Fruit fly (Drosophila melanogaster) whole organism, embryonic: ENCODE data around the gene melt.

Experiments
- Ada2b ChIP-seq: fragments of 200-800 bp; sonication (Bioruptor generic); IDR thresholded peaks from 2 replicates; pipeline ENCODE4 v1.3.6; 2022; ENCODE audit warnings: missing biosample characterization, missing genetic modification characterization
- Atf6 ChIP-seq: fragments of 200-800 bp; sonication (Bioruptor generic); IDR thresholded peaks from 2 replicates; pipeline ENCODE4 v1.3.6; 2022; ENCODE audit warnings: missing biosample characterization, missing genetic modification characterization
- Bdp1 ChIP-seq: fragments of 200-800 bp; sonication (Bioruptor generic); optimal IDR thresholded peaks from 3 replicates; lab custom pipeline; 2016; ENCODE audit warnings: missing biosample characterization, missing genetic modification characterization
- BtbVII ChIP-seq: fragments of 200-800 bp; sonication (Bioruptor generic); optimal IDR thresholded peaks from 3 replicates; lab custom pipeline; 2017; ENCODE audit warnings: missing biosample characterization, mild to moderate bottlenecking, missing genetic modification characterization
- CG10366 ChIP-seq: fragments of 200-800 bp; sonication (Bioruptor generic); IDR thresholded peaks from 2 replicates; pipeline ENCODE4 v1.3.6; 2022; ENCODE audit warnings: missing biosample characterization, missing genetic modification characterization
- CG13123 ChIP-seq: fragments of 200-800 bp; sonication (Bioruptor generic); optimal IDR thresholded peaks from 2 replicates; lab custom pipeline; 2016; ENCODE audit warnings: missing biosample characterization, missing genetic modification characterization
- CG13624 ChIP-seq: fragments of 200-800 bp; sonication (Bioruptor generic); optimal IDR thresholded peaks from 2 replicates; lab custom pipeline; 2016; ENCODE audit warnings: missing biosample characterization, missing genetic modification characterization
- CG1647 ChIP-seq: fragments of 200-800 bp; sonication (Bioruptor generic); optimal IDR thresholded peaks from 3 replicates; lab custom pipeline; 2016; ENCODE audit warnings: missing biosample characterization, missing genetic modification characterization
- CG17361 ChIP-seq: fragments of 200-800 bp; sonication (Bioruptor generic); IDR thresholded peaks from 3 replicates; pipeline ENCODE4 v1.3.6; 2022; ENCODE audit warnings: missing biosample characterization, missing genetic modification characterization
- CG17385 ChIP-seq: fragments of 200-800 bp; sonication (Bioruptor generic); optimal IDR thresholded peaks from 3 replicates; lab custom pipeline; 2018; ENCODE audit warnings: missing biosample characterization, mild to moderate bottlenecking, missing genetic modification characterization
- CG1832 ChIP-seq: fragments of 200-800 bp; sonication (Bioruptor generic); optimal IDR thresholded peaks from 2 replicates; lab custom pipeline; 2017; ENCODE audit warnings: missing biosample characterization, mild to moderate bottlenecking, missing genetic modification characterization, inconsistent platforms
- CG43689 ChIP-seq: fragments of 200-800 bp; sonication (Bioruptor generic); IDR thresholded peaks from 2 replicates; pipeline ENCODE4 v1.3.6; 2022; ENCODE audit warnings: missing biosample characterization, missing genetic modification characterization
- CG7372 ChIP-seq: fragments of 200-800 bp; sonication (Bioruptor generic); IDR thresholded peaks from 2 replicates; pipeline ENCODE4 v1.3.6; 2022; ENCODE audit warnings: missing biosample characterization, missing genetic modification characterization
- CG7786 ChIP-seq: fragments of 200-800 bp; sonication (Bioruptor generic); optimal IDR thresholded peaks from 2 replicates; lab custom pipeline; 2016; ENCODE audit warnings: missing biosample characterization, missing genetic modification characterization
- CG7928 ChIP-seq: fragments of 200-800 bp; sonication (Bioruptor generic); optimal IDR thresholded peaks from 2 replicates; lab custom pipeline; 2017; ENCODE audit warnings: missing biosample characterization, mild to moderate bottlenecking, missing genetic modification characterization
- CG9437 ChIP-seq: fragments of 200-800 bp; sonication (Bioruptor generic); optimal IDR thresholded peaks from 2 replicates; lab custom pipeline; 2018; ENCODE audit warnings: missing biosample characterization, mild to moderate bottlenecking, missing genetic modification characterization
- CoRest ChIP-seq: fragments of 200-800 bp; sonication (Bioruptor generic); optimal IDR thresholded peaks from 3 replicates; lab custom pipeline; 2018; ENCODE audit warnings: missing biosample characterization, mild to moderate bottlenecking, missing genetic modification characterization, moderate library complexity
- Elba2 ChIP-seq: fragments of 200-800 bp; sonication (Bioruptor generic); optimal IDR thresholded peaks from 3 replicates; lab custom pipeline; 2016; ENCODE audit warnings: missing biosample characterization, missing genetic modification characterization
- HLH4C ChIP-seq: fragments of 200-800 bp; sonication (Bioruptor generic); IDR thresholded peaks from 3 replicates; pipeline ENCODE4 v1.3.6; 2022; ENCODE audit warnings: missing biosample characterization, missing genetic modification characterization; ENCODE audit not compliant: partially characterized antibody
- HLH54F ChIP-seq: fragments of 200-800 bp; sonication (Bioruptor generic); optimal IDR thresholded peaks from 3 replicates; lab custom pipeline; 2016; ENCODE audit warnings: missing biosample characterization, missing genetic modification characterization
- HLHmδ ChIP-seq: fragments of 200-800 bp; sonication (Bioruptor generic); optimal IDR thresholded peaks from 2 replicates; lab custom pipeline; 2018; ENCODE audit warnings: missing biosample characterization, mild to moderate bottlenecking, missing genetic modification characterization, moderate library complexity
- Hmr ChIP-seq: fragments of 200-800 bp; sonication (Bioruptor generic); optimal IDR thresholded peaks from 3 replicates; lab custom pipeline; 2017; ENCODE audit warnings: mild to moderate bottlenecking, missing biosample characterization, missing genetic modification reagents, missing genetic modification characterization
- Lhr ChIP-seq: fragments of 200-800 bp; sonication (Bioruptor generic); optimal IDR thresholded peaks from 3 replicates; lab custom pipeline; 2017; ENCODE audit warnings: mild to moderate bottlenecking, missing biosample characterization, missing genetic modification reagents, missing genetic modification characterization
- Mrtf ChIP-seq: fragments of 200-800 bp; sonication (Bioruptor generic); IDR thresholded peaks from 3 replicates; pipeline ENCODE4 v1.3.6; 2022; ENCODE audit warnings: missing biosample characterization, missing genetic modification characterization
- NK7.1 ChIP-seq: fragments of 200-800 bp; sonication (Bioruptor generic); optimal IDR thresholded peaks from 3 replicates; lab custom pipeline; 2016; ENCODE audit warnings: missing biosample characterization, missing genetic modification characterization
- PHDP ChIP-seq: fragments of 200-800 bp; sonication (Bioruptor generic); optimal IDR thresholded peaks from 3 replicates; lab custom pipeline; 2018; ENCODE audit warnings: missing biosample characterization, mild to moderate bottlenecking, missing genetic modification characterization, moderate library complexity
- Ravus ChIP-seq: fragments of 200-800 bp; sonication (Bioruptor generic); IDR thresholded peaks from 2 replicates; pipeline ENCODE4 v1.3.6; 2022; ENCODE audit warnings: missing biosample characterization, missing genetic modification characterization
- Xbp1 ChIP-seq: fragments of 200-800 bp; sonication (Bioruptor generic); optimal IDR thresholded peaks from 3 replicates; lab custom pipeline; 2016; ENCODE audit warnings: missing biosample characterization, mild to moderate bottlenecking, missing genetic modification characterization
- ab ChIP-seq: fragments of 200-800 bp; sonication (Bioruptor generic); optimal IDR thresholded peaks from 2 replicates; lab custom pipeline; 2016; ENCODE audit warnings: missing biosample characterization, missing genetic modification characterization
- bbx ChIP-seq: fragments of 200-800 bp; sonication (Bioruptor generic); IDR thresholded peaks from 2 replicates; pipeline ENCODE4 v1.3.6; 2022; ENCODE audit warnings: missing biosample characterization, missing genetic modification characterization; ENCODE audit not compliant: partially characterized antibody
- crc ChIP-seq: fragments of 200-800 bp; sonication (Bioruptor generic); optimal IDR thresholded peaks from 2 replicates; lab custom pipeline; 2016; ENCODE audit warnings: missing biosample characterization, missing genetic modification characterization
- crp ChIP-seq, 2 experiments: fragments of 200-800 bp; sonication (Bioruptor generic); optimal IDR thresholded peaks; 2 replicates in 1 of 2; 3 replicates in 1 of 2; lab custom pipeline; 2017; ENCODE audit warnings: missing biosample characterization in 2 of 2, missing genetic modification characterization in 2 of 2, mild to moderate bottlenecking in 1 of 2, moderate library complexity in 1 of 2
- esg ChIP-seq: fragments of 200-800 bp; sonication (Bioruptor generic); conservative IDR thresholded peaks from 2 replicates; pipeline ENCODE4 v1.3.6; 2022; ENCODE audit warnings: missing biosample characterization, missing genetic modification characterization
- h ChIP-seq: fragments of >200 bp; optimal IDR thresholded peaks from 2 replicates; lab custom pipeline; 2017
- jing ChIP-seq: fragments of 200-800 bp; sonication (Bioruptor generic); optimal IDR thresholded peaks from 2 replicates; lab custom pipeline; 2018; ENCODE audit warnings: missing biosample characterization, mild to moderate bottlenecking, missing genetic modification characterization
- kni ChIP-seq: fragments of 200-800 bp; sonication (Bioruptor generic); optimal IDR thresholded peaks from 3 replicates; lab custom pipeline; 2017; ENCODE audit warnings: mild to moderate bottlenecking, missing biosample characterization, missing genetic modification reagents, missing genetic modification characterization
- lbe ChIP-seq: fragments of 200-800 bp; sonication (Bioruptor generic); optimal IDR thresholded peaks from 2 replicates; lab custom pipeline; 2016; ENCODE audit warnings: missing biosample characterization, mild to moderate bottlenecking, missing genetic modification characterization
- mld ChIP-seq: fragments of 200-800 bp; sonication (Bioruptor generic); IDR thresholded peaks from 3 replicates; pipeline ENCODE4 v1.3.6; 2022; ENCODE audit warnings: missing biosample characterization, missing genetic modification characterization; ENCODE audit not compliant: partially characterized antibody
- pan ChIP-seq, 4 experiments: fragments of >200 bp in 3 of 4; fragments of 200-800 bp in 1 of 4; sonication (Bioruptor generic) in 1 of 4; optimal IDR thresholded peaks in 3 of 4; IDR thresholded peaks in 1 of 4; 2 replicates each; pipeline versions ENCODE4 v1.3.6 to Lab custom; 2017 to 2022; ENCODE audit warnings: missing biosample characterization in 2 of 4, missing genetic modification characterization in 2 of 4, mixed read lengths in 1 of 4
- repo ChIP-seq: fragments of 200-800 bp; sonication (Bioruptor generic); optimal IDR thresholded peaks from 2 replicates; lab custom pipeline; 2016; ENCODE audit warnings: missing biosample characterization, missing genetic modification characterization
- row ChIP-seq: fragments of 200-800 bp; sonication (Bioruptor generic); IDR thresholded peaks from 3 replicates; pipeline ENCODE4 v1.3.6; 2022; ENCODE audit warnings: missing biosample characterization, missing genetic modification characterization
- sob ChIP-seq: fragments of 200-800 bp; sonication (Bioruptor generic); IDR thresholded peaks from 2 replicates; pipeline ENCODE4 v1.3.6; 2022; ENCODE audit warnings: missing biosample characterization, missing genetic modification characterization
- tgo ChIP-seq: fragments of 200-800 bp; sonication (Bioruptor generic); IDR thresholded peaks from 3 replicates; pipeline ENCODE4 v1.3.6; 2022; ENCODE audit warnings: missing biosample characterization, missing genetic modification characterization
- unc-4 ChIP-seq: fragments of 200-800 bp; sonication (Bioruptor generic); IDR thresholded peaks from 2 replicates; pipeline ENCODE4 v1.3.6; 2022; ENCODE audit warnings: missing biosample characterization, missing genetic modification characterization; ENCODE audit not compliant: partially characterized antibody
- vfl ChIP-seq: fragments of 200-800 bp; sonication (Bioruptor generic); optimal IDR thresholded peaks from 2 replicates; lab custom pipeline; 2016; ENCODE audit warnings: missing biosample characterization, missing genetic modification characterization
- wor ChIP-seq: fragments of 200-800 bp; sonication (Bioruptor generic); IDR thresholded peaks from 2 replicates; pipeline ENCODE4 v1.3.6; 2022; ENCODE audit warnings: missing biosample characterization, missing genetic modification characterization
- zen ChIP-seq: fragments of 200-800 bp; sonication (Bioruptor generic); optimal IDR thresholded peaks from 3 replicates; lab custom pipeline; 2018; ENCODE audit warnings: missing biosample characterization, mild to moderate bottlenecking, missing genetic modification characterization, moderate library complexity

Gene melt

dm6 chr3L:7133699-7134655, at the start of gene melt:
melt (plus strand) TSS chr3L:7134516.
- TF ChIP-seq Bdp1 (GFP tag; lab: Kevin White, UChicago) (peak; percentile 66), Lhr (peak; percentile 72), zen (peak; percentile 82), vfl (GFP tag; lab: Kevin White, UChicago) (peak; percentile 81), HLH4C (GFP tag; lab: Robert Waterston, UW) (no peak), CG7928 (GFP tag; lab: Kevin White, UChicago) (peak; percentile 61), HLH54F (GFP tag; lab: Kevin White, UChicago) (peak; percentile 91), h (lab: Kevin White, UChicago) (no peak), HLHmδ (peak; percentile 62), crp (GFP tag; optimal IDR thresholded peaks at IDR 0.05; lab: Kevin White, UChicago) (peak in 1 of 2 experiments; percentile 46), crc (GFP tag; lab: Kevin White, UChicago) (peak; percentile 80), wor (GFP tag; lab: Robert Waterston, UW) (peak; percentile 62; the same call in 1 of the 2 replicates), BtbVII (GFP tag; lab: Kevin White, UChicago) (peak; percentile 84), CG43689 (GFP tag; lab: Robert Waterston, UW) (no peak), CG9437 (peak; percentile 88), row (GFP tag; lab: Robert Waterston, UW) (peak; percentile 95), CG13624 (GFP tag; lab: Kevin White, UChicago) (peak; percentile 90), unc-4 (0 out of 2 replicates have a peak, but pooled peaks have one; percentile 39), Ada2b (GFP tag; lab: Robert Waterston, UW) (peak; percentile 67), CG10366 (GFP tag; lab: Robert Waterston, UW) (peak; percentile 60), CG1832 (GFP tag; lab: Kevin White, UChicago) (no peak), Ravus (GFP tag; lab: Robert Waterston, UW) (peak; percentile 44), sob (GFP tag; lab: Robert Waterston, UW) (peak; percentile 69; the same call in 1 of the 2 replicates), pan (optimal IDR thresholded peaks at IDR 0.05; lab: Kevin White, UChicago) (peak in 1 of 2 experiments; percentile 62), pan (GFP tag; optimal IDR thresholded peaks at IDR 0.05 in 1 of 2, IDR thresholded peaks at IDR 0.05 in 1 of 2) (peak; percentile 63 to 73), CoRest (peak; percentile 94), lbe (GFP tag; lab: Kevin White, UChicago) (peak; percentile 64), CG1647 (GFP tag; lab: Kevin White, UChicago) (peak; percentile 79), Elba2 (GFP tag; lab: Kevin White, UChicago) (peak; percentile 23), NK7.1 (GFP tag; lab: Kevin White, UChicago) (peak; percentile 86), mld (GFP tag; lab: Robert Waterston, UW) (peak; percentile 54; the same call in 1 of the 3 replicates), Xbp1 (GFP tag; lab: Kevin White, UChicago) (peak; percentile 88), CG7786 (peak; percentile 90), CG13123 (GFP tag; lab: Kevin White, UChicago) (peak; percentile 68), tgo (peak; percentile 79), Atf6 (GFP tag; lab: Robert Waterston, UW) (peak; percentile 85), CG17385 (GFP tag; lab: Kevin White, UChicago) (peak; percentile 81), kni (GFP tag; lab: Kevin White, UChicago) (peak; percentile 72), Mrtf (GFP tag; lab: Robert Waterston, UW) (peak; percentile 63; the same call in 2 of the 3 replicates), ab (GFP tag; lab: Kevin White, UChicago) (no peak), Hmr (GFP tag; lab: Kevin White, UChicago) (peak; percentile 90), CG17361 (GFP tag; lab: Robert Waterston, UW) (peak; percentile 96), repo (GFP tag; lab: Kevin White, UChicago) (peak; percentile 78), esg (GFP tag; lab: Robert Waterston, UW) (peak; percentile 78), bbx (GFP tag; lab: Robert Waterston, UW) (peak; percentile 49; the same call in 1 of the 2 replicates), jing (peak; percentile 77), PHDP (tag; lab: Kevin White, UChicago) (peak; percentile 82), CG7372 (peak; percentile 78)
